Fruit fly (Drosophila melanogaster): ENCODE measurements around the gene CG6495.

The CG6495 gene

DNA sequence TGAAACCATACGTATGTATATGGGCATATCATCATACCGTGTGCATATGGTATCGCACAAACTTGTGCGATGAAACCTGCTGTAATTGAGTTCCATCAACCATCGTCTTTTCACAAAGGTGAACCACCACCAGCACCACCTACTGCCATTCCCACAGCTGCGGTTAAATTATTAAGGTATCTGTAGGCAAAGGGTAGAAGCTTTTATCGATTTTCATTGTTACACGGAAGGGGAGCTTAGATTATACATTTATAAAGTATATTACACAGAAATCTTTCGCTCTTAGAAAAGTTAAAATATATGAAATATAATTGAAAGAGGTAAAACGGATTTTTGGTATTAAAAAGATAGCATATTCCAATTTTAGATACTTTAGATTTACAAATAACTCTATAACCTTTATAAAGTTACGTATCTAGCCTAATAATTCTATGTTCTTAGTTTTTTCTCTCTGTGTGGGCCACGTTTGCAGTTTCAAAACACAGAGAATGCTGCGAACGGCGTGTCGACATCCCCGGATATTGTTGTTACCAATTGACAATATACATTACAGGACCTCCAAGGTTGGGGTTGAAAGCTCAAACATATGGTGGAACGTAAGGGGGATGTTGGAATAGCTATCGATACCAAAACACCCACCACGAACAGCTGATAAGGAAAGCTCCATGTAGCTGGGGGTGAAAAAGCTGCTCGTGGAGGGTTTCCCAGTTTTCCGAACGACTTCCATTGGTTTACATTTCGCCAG is at the start of gene CG6495 (continued):
- TF ChIP-seq grau (tag; optimal IDR thresholded peaks at IDR 0.05) = peak; percentile 74
- peak; percentile 67 for TF ChIP-seq Dbx (GFP tag; IDR thresholded peaks at IDR 0.05)
- TF ChIP-seq ci (GFP tag; IDR thresholded peaks at IDR 0.05) = 0 out of 3 replicates have a peak, but pooled peaks have one; percentile 7
- no peak for TF ChIP-seq yki (optimal IDR thresholded peaks at IDR 0.05)
- TF ChIP-seq CG12071 (GFP tag; optimal IDR thresholded peaks at IDR 0.05) = peak; percentile 1
- TF ChIP-seq CG6854 (GFP tag; optimal IDR thresholded peaks at IDR 0.05) = peak; percentile 54
- no peak for TF ChIP-seq CG10462 (GFP tag; optimal IDR thresholded peaks at IDR 0.05)
- TF ChIP-seq onecut (GFP tag; IDR thresholded peaks at IDR 0.05) = peak; percentile 92
- TF ChIP-seq chif (GFP tag; optimal IDR thresholded peaks at IDR 0.05) = no peak
- no peak for TF ChIP-seq ewg (GFP tag; optimal IDR thresholded peaks at IDR 0.05)
- peak; percentile 74 for TF ChIP-seq CG2120 (GFP tag; optimal IDR thresholded peaks at IDR 0.05)
- peak; percentile 67 for TF ChIP-seq Hmr (GFP tag; optimal IDR thresholded peaks at IDR 0.05)
- no peak for TF ChIP-seq trh (GFP tag; optimal IDR thresholded peaks at IDR 0.05)
- peak; percentile 32 for TF ChIP-seq Six4 (GFP tag; optimal IDR thresholded peaks at IDR 0.05)
- peak; percentile 71 for TF ChIP-seq Meics (GFP tag; optimal IDR thresholded peaks at IDR 0.05)
- no peak for TF ChIP-seq CG2875 (GFP tag; optimal IDR thresholded peaks at IDR 0.05)
- no peak for TF ChIP-seq CG17612 (GFP tag; IDR thresholded peaks at IDR 0.05)
- TF ChIP-seq sima (GFP tag; optimal IDR thresholded peaks at IDR 0.05) = no peak
- TF ChIP-seq eve (GFP tag; optimal IDR thresholded peaks at IDR 0.05) = no peak
- no peak for TF ChIP-seq CG31388 (GFP tag; optimal IDR thresholded peaks at IDR 0.05)
- peak; percentile 53; the same call in 1 of the 2 replicates for TF ChIP-seq Ptx1 (GFP tag; IDR thresholded peaks at IDR 0.05)
- no peak for TF ChIP-seq pita (GFP tag; optimal IDR thresholded peaks at IDR 0.05)
- TF ChIP-seq CG14667 (GFP tag; IDR thresholded peaks at IDR 0.05) = 0 out of 2 replicates have a peak, but pooled peaks have one; percentile 11
- peak; percentile 15 for TF ChIP-seq Hsf (GFP tag; optimal IDR thresholded peaks at IDR 0.05)
- peak; percentile 5 for TF ChIP-seq ems (GFP tag; optimal IDR thresholded peaks at IDR 0.05)
- no peak for TF ChIP-seq fd102C (GFP tag; optimal IDR thresholded peaks at IDR 0.05)
- peak; percentile 64 for TF ChIP-seq CG12299 (tag; optimal IDR thresholded peaks at IDR 0.05)
- TF ChIP-seq Adf1 (GFP tag; IDR thresholded peaks at IDR 0.05) = no peak
- TF ChIP-seq CG8388 (GFP tag; optimal IDR thresholded peaks at IDR 0.05) = peak; percentile 57
- TF ChIP-seq CG12155 (GFP tag; optimal IDR thresholded peaks at IDR 0.05) = peak; percentile 26
- TF ChIP-seq H2.0 (GFP tag; IDR thresholded peaks at IDR 0.05) = no peak
- peak; percentile 58 for TF ChIP-seq gcm (GFP tag; optimal IDR thresholded peaks at IDR 0.05)
- TF ChIP-seq CG2889 (GFP tag; IDR thresholded peaks at IDR 0.05) = no peak
- TF ChIP-seq B-H2 (GFP tag; optimal IDR thresholded peaks at IDR 0.05) = no peak
- TF ChIP-seq CG18262 (tag; optimal IDR thresholded peaks at IDR 0.05) = peak; percentile 61
- TF ChIP-seq stc (GFP tag; IDR thresholded peaks at IDR 0.05) = peak; percentile 51; the same call in 1 of the 2 replicates
- no peak for TF ChIP-seq Max (GFP tag; optimal IDR thresholded peaks at IDR 0.05)
- no peak for TF ChIP-seq chn (GFP tag; optimal IDR thresholded peaks at IDR 0.05)
- TF ChIP-seq CG6272 (GFP tag; IDR thresholded peaks at IDR 0.05) = no peak
- TF ChIP-seq Med (GFP tag) = peak; percentile 54
- no peak for TF ChIP-seq zfh2 (GFP tag; optimal IDR thresholded peaks at IDR 0.05)
- peak; percentile 59 for TF ChIP-seq Oli (tag; optimal IDR thresholded peaks at IDR 0.05)
- peak; percentile 23 for TF ChIP-seq mam (GFP tag; optimal IDR thresholded peaks at IDR 0.05)
- TF ChIP-seq tll (GFP tag; optimal IDR thresholded peaks at IDR 0.05) = no peak
- TF ChIP-seq CG1832 (GFP tag; optimal IDR thresholded peaks at IDR 0.05) = no peak
- TF ChIP-seq tap (tag; optimal IDR thresholded peaks at IDR 0.05) = peak; percentile 49
- peak; percentile 36 for TF ChIP-seq CG17829 (tag; optimal IDR thresholded peaks at IDR 0.05)
- peak; percentile 54 for TF ChIP-seq Rfx (GFP tag; IDR thresholded peaks at IDR 0.05)
- TF ChIP-seq aop (GFP tag; IDR thresholded peaks at IDR 0.05) = no peak
- no peak for TF ChIP-seq Bdp1 (GFP tag; optimal IDR thresholded peaks at IDR 0.05)
- peak; percentile 46; the same call in 1 of the 2 replicates for TF ChIP-seq Ada2b (GFP tag; IDR thresholded peaks at IDR 0.05)
